Fruit fly (Drosophila melanogaster) whole organism, adult: ENCODE data around the gene EAChm.

ENCODE experiments used
- CG11617 ChIP-seq: fragments of 200-800 bp; sonication (Bioruptor generic); optimal IDR thresholded peaks from 2 replicates; lab custom pipeline; 2017; ENCODE audit warnings: mild to moderate bottlenecking, missing biosample characterization, missing genetic modification reagents, missing genetic modification characterization
- CG1620 ChIP-seq: fragments of 200-800 bp; sonication (Bioruptor generic); optimal IDR thresholded peaks from 2 replicates; lab custom pipeline; 2016; ENCODE audit warnings: missing biosample characterization, missing genetic modification characterization
- CG33017 ChIP-seq: fragments of 200-800 bp; sonication (Bioruptor generic); optimal IDR thresholded peaks from 2 replicates; lab custom pipeline; 2018; ENCODE audit warnings: missing biosample characterization, mild to moderate bottlenecking, missing genetic modification characterization, moderate library complexity
- CG7045 ChIP-seq: fragments of 200-800 bp; sonication (Bioruptor generic); optimal IDR thresholded peaks from 2 replicates; lab custom pipeline; 2017; ENCODE audit warnings: missing biosample characterization, mild to moderate bottlenecking, missing genetic modification characterization
- Clk ChIP-seq: fragments of 200-800 bp; sonication (Bioruptor generic); optimal IDR thresholded peaks from 2 replicates; lab custom pipeline; 2017; ENCODE audit warnings: missing biosample characterization, missing genetic modification characterization
- Mnt ChIP-seq: fragments of 200-800 bp; sonication (Bioruptor generic); optimal IDR thresholded peaks from 2 replicates; lab custom pipeline; 2016; ENCODE audit warnings: missing biosample characterization, mild to moderate bottlenecking, missing genetic modification characterization
- bab1 ChIP-seq: fragments of 200-800 bp; sonication (Bioruptor generic); optimal IDR thresholded peaks from 3 replicates; lab custom pipeline; 2019; ENCODE audit warnings: missing biosample characterization, mild to moderate bottlenecking, missing genetic modification characterization, moderate library complexity
- cic ChIP-seq: fragments of 200-800 bp; sonication (Bioruptor generic); optimal IDR thresholded peaks from 2 replicates; lab custom pipeline; 2017; ENCODE audit warnings: missing biosample characterization, mild to moderate bottlenecking, missing genetic modification characterization, moderate library complexity
- pad ChIP-seq: fragments of 200-800 bp; sonication (Bioruptor generic); optimal IDR thresholded peaks from 3 replicates; lab custom pipeline; 2017; ENCODE audit warnings: missing biosample characterization, missing genetic modification characterization, mild to moderate bottlenecking, moderate library complexity, missing genetic modification reagents
- toe ChIP-seq: fragments of 200-800 bp; sonication (Bioruptor generic); optimal IDR thresholded peaks from 2 replicates; lab custom pipeline; 2016; ENCODE audit warnings: missing biosample characterization, missing genetic modification characterization

- TF ChIP-seq CG1620 (no peak), Clk (GFP tag; lab: Kevin White, UChicago) (no peak), cic (GFP tag; lab: Kevin White, UChicago) (no peak), bab1 (GFP tag; lab: Kevin White, UChicago) (no peak), pad (GFP tag; lab: Kevin White, UChicago) (no peak), toe (no peak), CG7045 (no peak), CG11617 (GFP tag; lab: Kevin White, UChicago) (no peak), Mnt (GFP tag; lab: Kevin White, UChicago) (no peak), CG33017 (tag; lab: Kevin White, UChicago) (no peak)
Measured at dm6 chr3L:15023192-15023591, 31.4 kb upstream of the EAChm start, which contains the start of gene CG32148.
